4 fruit fly cellular contexts compared by ENCODE assay signal in the genomic region with DNA sequence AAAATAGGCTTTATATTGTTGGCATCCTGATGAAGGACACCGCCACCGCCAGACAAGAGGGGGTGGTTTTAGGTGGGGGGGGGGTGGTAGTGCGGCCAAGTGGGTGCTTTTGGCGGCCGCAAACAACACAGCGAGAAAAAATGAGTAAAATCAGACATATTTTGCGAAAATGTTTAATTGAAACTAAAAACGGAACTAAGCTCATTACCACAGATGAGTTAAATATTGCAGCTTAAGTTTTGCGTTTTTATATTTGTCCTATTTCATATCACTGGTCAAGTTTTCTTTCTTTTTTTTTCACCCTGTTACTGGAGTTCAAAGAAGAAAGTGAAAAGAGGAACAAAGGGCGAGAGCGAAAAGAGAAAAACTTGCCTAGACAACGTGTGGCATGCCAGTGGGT.
TF ChIP-seq lines count a peak whose summit lies in the region.

No protein-coding gene starts in this region.

- no peak for TF ChIP-seq CTCF in whole organism, embryonic (GFP tag; optimal IDR thresholded peaks at IDR 0.05; lab: Kevin White, UChicago)

TF ChIP-seq in whole organism, embryonic, 481 proteins besides CTCF, POLR2A, EP300 and RAD21 (continues in another document):
- TF ChIP-seq Jarid2 (GFP tag; optimal IDR thresholded peaks at IDR 0.05; lab: Kevin White, UChicago) (peak; percentile 46), CG8924 (tag; optimal IDR thresholded peaks at IDR 0.05; lab: Kevin White, UChicago) (peak; percentile 68), CG30020 (tag; optimal IDR thresholded peaks at IDR 0.05; lab: Kevin White, UChicago) (no peak), Xbp1 (GFP tag; optimal IDR thresholded peaks at IDR 0.05; lab: Kevin White, UChicago) (peak; percentile 75), MBD-R2 (GFP tag; IDR thresholded peaks at IDR 0.05; lab: Robert Waterston, UW) (peak; percentile 43; the same call in 1 of the 2 replicates), CG12104 (GFP tag; optimal IDR thresholded peaks at IDR 0.05; lab: Kevin White, UChicago) (peak; percentile 35), CG2129 (GFP tag; IDR thresholded peaks at IDR 0.05; lab: Robert Waterston, UW; ENCODE audit: partially characterized antibody) (no peak), crp (GFP tag; optimal IDR thresholded peaks at IDR 0.05; lab: Kevin White, UChicago) (peak in 1 of 2 experiments; percentile 22), CG15514 (GFP tag; optimal IDR thresholded peaks at IDR 0.05; lab: Kevin White, UChicago) (peak; percentile 70), hth (optimal IDR thresholded peaks at IDR 0.05; lab: Kevin White, UChicago) (no peak), Bdp1 (GFP tag; optimal IDR thresholded peaks at IDR 0.05; lab: Kevin White, UChicago) (peak; percentile 15), HLH4C (GFP tag; IDR thresholded peaks at IDR 0.05; lab: Robert Waterston, UW; ENCODE audit: partially characterized antibody) (no peak), gro (GFP tag; optimal IDR thresholded peaks at IDR 0.05; lab: Kevin White, UChicago) (peak; percentile 32), CG5953 (GFP tag; IDR thresholded peaks at IDR 0.05; lab: Robert Waterston, UW) (0 out of 2 replicates have a peak, but pooled peaks have one; percentile 42), Kr (GFP tag; optimal IDR thresholded peaks at IDR 0.05; lab: Kevin White, UChicago) (no peak), CG11504 (tag; optimal IDR thresholded peaks at IDR 0.05; lab: Kevin White, UChicago) (peak; percentile 83), mirr (GFP tag; optimal IDR thresholded peaks at IDR 0.05; lab: Kevin White, UChicago) (no peak), D19A (tag; optimal IDR thresholded peaks at IDR 0.05; lab: Kevin White, UChicago) (peak; percentile 63), eyg (GFP tag; optimal IDR thresholded peaks at IDR 0.05; lab: Kevin White, UChicago) (peak; percentile 22), CG2202 (tag; optimal IDR thresholded peaks at IDR 0.05; lab: Kevin White, UChicago) (peak; percentile 29)

TF ChIP-seq in whole organism, prepupa, 60 proteins besides CTCF, POLR2A, EP300 and RAD21:
- TF ChIP-seq acj6 (GFP tag; optimal IDR thresholded peaks at IDR 0.05; lab: Kevin White, UChicago) (no peak), Hr39 (GFP tag; optimal IDR thresholded peaks at IDR 0.05; lab: Kevin White, UChicago) (peak; percentile 13), CG4318 (GFP tag; optimal IDR thresholded peaks at IDR 0.05; lab: Kevin White, UChicago) (no peak), CG10631 (GFP tag; optimal IDR thresholded peaks at IDR 0.05; lab: Kevin White, UChicago) (peak; percentile 11), Eip78C (GFP tag; lab: Kevin White, UChicago) (peak; percentile 58), CG11762 (GFP tag; optimal IDR thresholded peaks at IDR 0.05; lab: Kevin White, UChicago; ENCODE audit: insufficient read depth) (no peak), OdsH (GFP tag; optimal IDR thresholded peaks at IDR 0.05; lab: Kevin White, UChicago) (no peak), CG11902 (GFP tag; optimal IDR thresholded peaks at IDR 0.05; lab: Kevin White, UChicago) (no peak), CG8119 (GFP tag; IDR thresholded peaks at IDR 0.05; lab: Robert Waterston, UW) (no peak), Hr38 (GFP tag; optimal IDR thresholded peaks at IDR 0.05; lab: Kevin White, UChicago) (no peak), CG1621 (tag; optimal IDR thresholded peaks at IDR 0.05; lab: Kevin White, UChicago) (no peak), Gug (GFP tag; IDR thresholded peaks at IDR 0.05; lab: Robert Waterston, UW) (no peak), svp (GFP tag; lab: Kevin White, UChicago) (peak; percentile 48), salr (GFP tag; optimal IDR thresholded peaks at IDR 0.05; lab: Kevin White, UChicago) (no peak), net (GFP tag; optimal IDR thresholded peaks at IDR 0.05; lab: Kevin White, UChicago) (no peak), Blimp-1 (GFP tag; optimal IDR thresholded peaks at IDR 0.05; lab: Kevin White, UChicago) (no peak), Eip75B (GFP tag; optimal IDR thresholded peaks at IDR 0.05; lab: Kevin White, UChicago) (no peak), CG15336 (GFP tag; IDR thresholded peaks at IDR 0.05; lab: Robert Waterston, UW) (no peak), pdm3 (GFP tag; optimal IDR thresholded peaks at IDR 0.05; lab: Kevin White, UChicago) (peak; percentile 10), CG6163 (GFP tag; IDR thresholded peaks at IDR 0.05; lab: Robert Waterston, UW) (no peak), CG3032 (tag; optimal IDR thresholded peaks at IDR 0.05; lab: Kevin White, UChicago) (no peak)

TF ChIP-seq in whole organism, pupa, 21 proteins besides CTCF, POLR2A, EP300 and RAD21:
- TF ChIP-seq CG8159 (tag; optimal IDR thresholded peaks at IDR 0.05; lab: Kevin White, UChicago) (peak; percentile 32), CG17806 (tag; optimal IDR thresholded peaks at IDR 0.05; lab: Kevin White, UChicago) (peak; percentile 15), CG10348 (GFP tag; IDR thresholded peaks at IDR 0.05; lab: Robert Waterston, UW) (no peak)

TF ChIP-seq in whole organism, wandering third instar larva, 38 proteins besides CTCF, POLR2A, EP300 and RAD21:
- peak; percentile 5 for TF ChIP-seq sv (GFP tag; optimal IDR thresholded peaks at IDR 0.05; lab: Kevin White, UChicago)
- no peak for TF ChIP-seq GATAd (GFP tag; optimal IDR thresholded peaks at IDR 0.05; lab: Kevin White, UChicago)
- no peak for TF ChIP-seq psq (GFP tag; optimal IDR thresholded peaks at IDR 0.05; lab: Kevin White, UChicago)
- TF ChIP-seq foxo (GFP tag; optimal IDR thresholded peaks at IDR 0.05; lab: Kevin White, UChicago), result peak in 1 of 2 experiments; percentile 2
- TF ChIP-seq Hr78 (GFP tag; optimal IDR thresholded peaks at IDR 0.05; lab: Kevin White, UChicago), result no peak
